Worm (Caenorhabditis elegans) whole organism, L4 larva: Measurements from ENCODE around the gene cnx-1.
A peak's percentile ranks its signal among the peaks of the same experiment; 100 is the strongest.

Experiments used
- F26F4.8 ChIP-seq: fragments of 200-800 bp; sonication (Bioruptor generic); conservative IDR thresholded peaks from 2 replicates; pipeline ENCODE4 v1.3.6; 2022; ENCODE audit warnings: missing genetic modification characterization, missing compliant biosample characterization
- F49E8.2 ChIP-seq: sonication (generic microtip); optimal IDR thresholded peaks from 2 replicates; lab custom pipeline; 2016; ENCODE audit warnings: missing compliant biosample characterization, mild to moderate bottlenecking, missing genetic modification characterization, borderline replicate concordance
- T20F7.1 ChIP-seq: fragments of 200-800 bp; sonication (Bioruptor generic); optimal IDR thresholded peaks from 2 replicates; lab custom pipeline; 2018; ENCODE audit warnings: mild to moderate bottlenecking, missing genetic modification characterization, missing compliant biosample characterization
- T26A8.4 ChIP-seq: fragments of 200-800 bp; sonication (Bioruptor generic); IDR thresholded peaks from 2 replicates; pipeline ENCODE4 v1.3.6; 2022; ENCODE audit warnings: missing genetic modification characterization, missing compliant biosample characterization
- ZK546.5 ChIP-seq, 2 experiments: sonication (generic microtip); optimal IDR thresholded peaks; 2 replicates each; lab custom pipeline; 2017; ENCODE audit warnings: missing biosample characterization in 2 of 2, missing genetic modification characterization in 2 of 2
- aha-1 ChIP-seq: fragments of 150-350 bp; peaks from one replicate; lab custom pipeline; 2014; ENCODE audit warnings: missing biosample characterization, missing genetic modification characterization
- arid-1 ChIP-seq: fragments of 200-800 bp; sonication (Bioruptor generic); conservative IDR thresholded peaks from 2 replicates; pipeline ENCODE4 v1.3.6; 2022; ENCODE audit warnings: missing genetic modification reagents, missing genetic modification characterization, missing compliant biosample characterization
- attf-4 ChIP-seq: sonication (generic microtip); optimal IDR thresholded peaks from 3 replicates; lab custom pipeline; 2017; ENCODE audit warnings: missing biosample characterization, missing genetic modification characterization
- ceh-20 ChIP-seq: fragments of 200-800 bp; sonication (Bioruptor generic); IDR thresholded peaks from 2 replicates; pipeline ENCODE4 v1.3.6; 2022; ENCODE audit warnings: missing genetic modification reagents, missing genetic modification characterization, missing compliant biosample characterization
- ceh-44 ChIP-seq: fragments of 200-800 bp; sonication (Bioruptor generic); IDR thresholded peaks from 2 replicates; pipeline ENCODE4 v1.3.6; 2022; ENCODE audit warnings: missing genetic modification reagents, missing genetic modification characterization, missing compliant biosample characterization
- ceh-62 ChIP-seq: sonication (generic microtip); optimal IDR thresholded peaks from 2 replicates; lab custom pipeline; 2017; ENCODE audit warnings: missing biosample characterization, missing genetic modification characterization
- ceh-82 ChIP-seq: sonication (generic microtip); optimal IDR thresholded peaks from 2 replicates; lab custom pipeline; 2017; ENCODE audit warnings: missing biosample characterization, missing genetic modification characterization
- daf-16 ChIP-seq, 3 experiments: sonication (generic microtip); optimal IDR thresholded peaks; 2 replicates each; lab custom pipeline; 2016 to 2017; ENCODE audit warnings: missing genetic modification characterization in 3 of 3, missing genetic modification reagents in 3 of 3, mild to moderate bottlenecking in 2 of 3, missing compliant biosample characterization in 2 of 3, missing biosample characterization in 1 of 3, moderate library complexity in 1 of 3
- daf-19 ChIP-seq: fragments of 200-800 bp; sonication (Bioruptor generic); conservative IDR thresholded peaks from 2 replicates; pipeline ENCODE4 v1.3.6; 2022; ENCODE audit warnings: missing genetic modification characterization, missing compliant biosample characterization
- dmd-6 ChIP-seq: fragments of 200-800 bp; sonication (Bioruptor generic); IDR thresholded peaks from 2 replicates; pipeline ENCODE4 v1.3.6; 2022; ENCODE audit warnings: missing genetic modification reagents, missing genetic modification characterization, missing compliant biosample characterization
- dmd-8 ChIP-seq: fragments of 200-800 bp; sonication (Bioruptor generic); IDR thresholded peaks from 2 replicates; pipeline ENCODE4 v1.3.6; 2022; ENCODE audit warnings: missing genetic modification characterization, missing compliant biosample characterization
- dpl-1 ChIP-seq: fragments of 150-350 bp; optimal IDR thresholded peaks from 2 replicates; lab custom pipeline; 2014; ENCODE audit warnings: missing biosample characterization, missing genetic modification reagents, missing genetic modification characterization
- duxl-1 ChIP-seq: sonication (generic microtip); optimal IDR thresholded peaks from 2 replicates; lab custom pipeline; 2016; ENCODE audit warnings: mild to moderate bottlenecking, missing genetic modification characterization, moderate library complexity, missing compliant biosample characterization; ENCODE audit not compliant: poor library complexity
- gei-8 ChIP-seq: fragments of 200-800 bp; sonication (Bioruptor generic); optimal IDR thresholded peaks from 2 replicates; lab custom pipeline; 2018; ENCODE audit warnings: mild to moderate bottlenecking, missing genetic modification characterization, missing compliant biosample characterization
- hif-1 ChIP-seq, 2 experiments: sonication (generic microtip); optimal IDR thresholded peaks; 2 replicates each; lab custom pipeline; 2016 to 2017; ENCODE audit warnings: missing compliant biosample characterization in 2 of 2, missing genetic modification characterization in 2 of 2, missing genetic modification reagents in 2 of 2, missing genotype in 2 of 2, mild to moderate bottlenecking in 1 of 2
- hlh-11 ChIP-seq: fragments of 200-800 bp; sonication (Bioruptor generic); optimal IDR thresholded peaks from 2 replicates; lab custom pipeline; 2018; ENCODE audit warnings: mild to moderate bottlenecking, missing genetic modification characterization, missing compliant biosample characterization
- hmg-1.1 ChIP-seq: fragments of 200-800 bp; sonication (Bioruptor generic); IDR thresholded peaks from 2 replicates; pipeline ENCODE4 v1.3.6; 2022; ENCODE audit warnings: missing genetic modification reagents, missing genetic modification characterization, missing compliant biosample characterization
- lin-13 ChIP-seq: fragments of 150-350 bp; optimal IDR thresholded peaks from 2 replicates; lab custom pipeline; 2014; ENCODE audit warnings: missing biosample characterization, missing genetic modification reagents, missing genetic modification characterization
- lin-29 ChIP-seq: fragments of 200-800 bp; sonication (Bioruptor generic); IDR thresholded peaks from 2 replicates; pipeline ENCODE4 v1.3.6; 2022; ENCODE audit warnings: missing genetic modification reagents, missing genetic modification characterization, missing compliant biosample characterization
- lin-38 ChIP-seq: fragments of 200-800 bp; sonication (Bioruptor generic); IDR thresholded peaks from 2 replicates; pipeline ENCODE4 v1.3.6; 2022; ENCODE audit warnings: missing genetic modification reagents, missing genetic modification characterization, missing compliant biosample characterization
- lin-39 ChIP-seq: fragments of 150-350 bp; optimal IDR thresholded peaks from 2 replicates; lab custom pipeline; 2014; ENCODE audit warnings: missing biosample characterization, missing genetic modification reagents, missing genetic modification characterization
- lir-3 ChIP-seq: sonication (generic microtip); optimal IDR thresholded peaks from 2 replicates; lab custom pipeline; 2016; ENCODE audit warnings: mild to moderate bottlenecking, missing genetic modification characterization, missing compliant biosample characterization
- madf-9 ChIP-seq: fragments of 200-800 bp; sonication (Bioruptor generic); conservative IDR thresholded peaks from 2 replicates; pipeline ENCODE4 v1.3.6; 2022; ENCODE audit warnings: missing genetic modification reagents, missing genetic modification characterization, missing compliant biosample characterization
- mes-2 ChIP-seq: sonication (generic microtip); optimal IDR thresholded peaks from 2 replicates; lab custom pipeline; 2016; ENCODE audit warnings: missing genotype, mild to moderate bottlenecking, missing genetic modification characterization, missing compliant biosample characterization; ENCODE audit not compliant: poor library complexity, severe bottlenecking
- nhr-102 ChIP-seq: sonication (generic microtip); optimal IDR thresholded peaks from 2 replicates; lab custom pipeline; 2016; ENCODE audit warnings: mild to moderate bottlenecking, missing genetic modification characterization, moderate library complexity, missing compliant biosample characterization
- nhr-25 ChIP-seq: sonication (generic microtip); optimal IDR thresholded peaks from 2 replicates; lab custom pipeline; 2017; ENCODE audit warnings: missing genetic modification characterization, mild to moderate bottlenecking, missing compliant biosample characterization, antibody characterized with exemption, moderate library complexity, borderline replicate concordance; ENCODE audit not compliant: insufficient read depth
- nhr-41 ChIP-seq: fragments of 200-800 bp; sonication (Bioruptor generic); IDR thresholded peaks from 2 replicates; pipeline ENCODE4 v1.3.6; 2022; ENCODE audit warnings: missing genetic modification reagents, missing genetic modification characterization, missing compliant biosample characterization
- nhr-6 ChIP-seq: fragments of 150-350 bp; optimal IDR thresholded peaks from 2 replicates; lab custom pipeline; 2014; ENCODE audit warnings: missing biosample characterization, missing genetic modification characterization
- set-16 ChIP-seq: fragments of 200-800 bp; sonication (Bioruptor generic); IDR thresholded peaks from 2 replicates; pipeline ENCODE4 v1.3.6; 2022; ENCODE audit warnings: missing genetic modification reagents, missing genetic modification characterization, missing compliant biosample characterization
- snpc-1.2 ChIP-seq: fragments of 200-800 bp; sonication (Bioruptor generic); IDR thresholded peaks from 2 replicates; pipeline ENCODE4 v1.3.6; 2022; ENCODE audit warnings: missing genetic modification reagents, missing genetic modification characterization, missing compliant biosample characterization
- snpc-4 ChIP-seq: fragments of 150-350 bp; optimal IDR thresholded peaks from 2 replicates; lab custom pipeline; 2014; ENCODE audit warnings: missing biosample characterization, missing genetic modification characterization
- spr-1 ChIP-seq: sonication (generic microtip); optimal IDR thresholded peaks from 2 replicates; lab custom pipeline; 2016; ENCODE audit warnings: mild to moderate bottlenecking, missing genetic modification characterization, missing compliant biosample characterization
- tra-1 ChIP-seq: fragments of 200-800 bp; sonication (Bioruptor generic); IDR thresholded peaks from 2 replicates; pipeline ENCODE4 v1.3.6; 2022; ENCODE audit warnings: missing genetic modification reagents, missing genetic modification characterization, missing compliant biosample characterization
- unc-130 ChIP-seq: sonication (generic microtip); optimal IDR thresholded peaks from 2 replicates; lab custom pipeline; 2016; ENCODE audit warnings: missing genetic modification reagents, missing genetic modification characterization, missing compliant biosample characterization
- unc-62 ChIP-seq, 3 experiments: fragments of 150-350 bp in 1 of 3; sonication (generic microtip); optimal IDR thresholded peaks in 2 of 3; peaks in 1 of 3; 1 replicate in 1 of 3; 2 replicates in 2 of 3; lab custom pipeline; 2014 to 2017; ENCODE audit warnings: missing biosample characterization in 3 of 3, missing genetic modification characterization in 3 of 3, missing genetic modification reagents in 3 of 3, missing genotype in 1 of 3
- zag-1 ChIP-seq: fragments of 150-350 bp; optimal IDR thresholded peaks from 2 replicates; lab custom pipeline; 2014; ENCODE audit warnings: missing biosample characterization, missing genetic modification characterization
- zip-2 ChIP-seq: fragments of 150-350 bp; optimal IDR thresholded peaks from 2 replicates; lab custom pipeline; 2014; ENCODE audit warnings: missing biosample characterization, missing genetic modification characterization

cnx-1 gene

DNA sequence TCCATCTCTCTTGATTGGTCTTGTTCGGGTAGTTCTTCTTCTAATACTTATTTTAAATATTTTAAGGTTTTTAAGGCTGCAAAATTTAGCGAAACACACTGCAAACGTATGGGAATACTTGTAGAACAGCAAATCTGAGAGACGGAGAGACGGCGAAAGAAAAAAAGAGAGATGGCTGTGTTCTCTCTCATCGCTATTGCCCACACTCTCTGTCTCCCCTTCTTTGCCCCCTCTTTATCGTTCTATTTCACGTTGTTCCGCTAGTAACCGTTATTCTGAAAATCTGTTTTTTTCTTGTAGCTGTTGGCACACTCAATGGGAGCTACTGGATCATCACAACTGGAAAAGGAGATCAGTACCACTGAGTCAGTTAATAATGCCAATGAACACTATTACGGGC is 40.6 kb downstream of the cnx-1 start, which contains the start of gene usp-46 (continued):
- TF ChIP-seq ceh-20 (GFP tag; lab: Robert Waterston, UW) (no peak), lir-3 (no peak), zip-2 (tag; lab: Kevin White, UChicago) (no peak), T26A8.4 (GFP tag; lab: Robert Waterston, UW) (no peak), daf-19 (no peak), nhr-102 (tag; lab: Kevin White, UChicago) (no peak), snpc-4 (no peak), T20F7.1 (no peak), dmd-6 (no peak), lin-29 (GFP tag; lab: Robert Waterston, UW) (no peak), ceh-44 (GFP tag; lab: Robert Waterston, UW) (no peak), nhr-6 (no peak), hlh-11 (tag; lab: Kevin White, UChicago) (peak; percentile 4), lin-13 (no peak), zag-1 (tag; lab: Kevin White, UChicago) (no peak), spr-1 (tag; lab: Kevin White, UChicago) (no peak), lin-39 (no peak), gei-8 (GFP tag; lab: Kevin White, UChicago) (no peak), ceh-62 (tag; lab: Kevin White, UChicago) (no peak), madf-9 (GFP tag; lab: Robert Waterston, UW) (no peak), snpc-1.2 (GFP tag; lab: Robert Waterston, UW) (no peak)
- TF ChIP-seq, all 104 proteins: peak for 6

DNA sequence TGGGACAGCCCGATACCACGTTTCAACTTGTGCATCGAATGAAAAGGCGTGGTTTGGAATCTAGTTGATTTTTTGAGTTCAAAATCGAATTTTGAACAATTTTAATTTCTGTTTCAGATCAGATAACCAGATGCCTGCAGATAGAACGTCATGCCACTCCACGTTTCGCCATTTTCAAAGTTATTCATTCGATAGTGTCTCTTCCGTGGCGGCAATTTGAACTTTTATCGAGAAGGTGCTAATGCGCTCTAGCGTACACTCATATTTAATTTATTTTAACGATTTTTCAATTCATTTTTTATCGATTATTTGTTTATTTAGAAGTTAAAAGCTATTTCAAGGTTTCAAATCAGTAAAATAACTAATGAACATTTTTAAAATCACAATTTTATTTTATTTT is 41.0 kb downstream of the cnx-1 start:
- TF ChIP-seq hif-1 (tag; optimal IDR thresholded peaks at IDR 0.05; lab: Kevin White, UChicago), result no peak
- no peak for TF ChIP-seq zag-1 (tag; lab: Kevin White, UChicago)
- peak; percentile 38 for TF ChIP-seq unc-130 (GFP tag; lab: Kevin White, UChicago)
- TF ChIP-seq attf-4 (tag; lab: Kevin White, UChicago), result no peak
- TF ChIP-seq nhr-6, result no peak
- TF ChIP-seq ZK546.5 (tag; optimal IDR thresholded peaks at IDR 0.05; lab: Kevin White, UChicago), result no peak
- no peak for TF ChIP-seq arid-1 (GFP tag; lab: Robert Waterston, UW)
- TF ChIP-seq nhr-41, result no peak
- no peak for TF ChIP-seq nhr-25
- peak; percentile 82 for TF ChIP-seq lin-38 (GFP tag; lab: Robert Waterston, UW)
- TF ChIP-seq aha-1 (tag; lab: Kevin White, UChicago), result peak; percentile 79
- TF ChIP-seq dpl-1 (GFP tag; lab: Kevin White, UChicago), result peak; percentile 54
- TF ChIP-seq daf-16 (GFP tag; optimal IDR thresholded peaks at IDR 0.05; lab: Kevin White, UChicago), result no peak
- no peak for TF ChIP-seq daf-16 (tag; optimal IDR thresholded peaks at IDR 0.05; lab: Kevin White, UChicago)
- no peak for TF ChIP-seq ceh-82
- TF ChIP-seq F26F4.8 (GFP tag; lab: Robert Waterston, UW), result no peak
- TF ChIP-seq unc-62 (GFP tag; optimal IDR thresholded peaks at IDR 0.05 in 1 of 2; lab: Kevin White, UChicago), result no peak
- no peak for TF ChIP-seq unc-62 (tag; optimal IDR thresholded peaks at IDR 0.05; lab: Kevin White, UChicago)
- no peak for TF ChIP-seq F49E8.2 (tag; lab: Kevin White, UChicago)
- no peak for TF ChIP-seq tra-1
- no peak for TF ChIP-seq dmd-8 (GFP tag; lab: Robert Waterston, UW)
- TF ChIP-seq ceh-20 (GFP tag; lab: Robert Waterston, UW), result no peak
- TF ChIP-seq mes-2, result peak; percentile 73
- no peak for TF ChIP-seq hmg-1.1 (GFP tag; lab: Robert Waterston, UW)
- TF ChIP-seq set-16 (GFP tag; lab: Robert Waterston, UW), result no peak
- no peak for TF ChIP-seq duxl-1 (tag; lab: Kevin White, UChicago)
